Worm (Caenorhabditis elegans) whole organism, L1 larva: ENCODE measurements around the gene rme-1.
A peak's percentile ranks its signal among the peaks of the same experiment; 100 is the strongest.

Experiments used
- C04F5.9 ChIP-seq: sonication (generic microtip); optimal IDR thresholded peaks from 2 replicates; lab custom pipeline; 2016; ENCODE audit warnings: missing genetic modification characterization, missing compliant biosample characterization
- C16A3.4 ChIP-seq: fragments of 150-350 bp; optimal IDR thresholded peaks from 2 replicates; lab custom pipeline; 2014; ENCODE audit warnings: missing biosample characterization, missing genetic modification characterization
- aha-1 ChIP-seq: fragments of 150-350 bp; optimal IDR thresholded peaks from 2 replicates; lab custom pipeline; 2014; ENCODE audit warnings: missing biosample characterization, missing genetic modification characterization
- alr-1 ChIP-seq: fragments of 200-800 bp; sonication (Bioruptor generic); optimal IDR thresholded peaks from 2 replicates; lab custom pipeline; 2018; ENCODE audit warnings: borderline replicate concordance, mild to moderate bottlenecking, missing genetic modification characterization, missing compliant biosample characterization
- blmp-1 ChIP-seq: fragments of 150-350 bp; optimal IDR thresholded peaks from 2 replicates; lab custom pipeline; 2014; ENCODE audit warnings: missing biosample characterization, missing genetic modification characterization
- ceh-88 ChIP-seq: fragments of 200-800 bp; sonication (Bioruptor generic); IDR thresholded peaks from 2 replicates; pipeline ENCODE4 v1.3.6; 2022; ENCODE audit warnings: missing genetic modification characterization, missing compliant biosample characterization
- ceh-90 ChIP-seq: sonication (generic microtip); optimal IDR thresholded peaks from 2 replicates; lab custom pipeline; 2016; ENCODE audit warnings: missing genetic modification characterization, missing compliant biosample characterization
- dpl-1 ChIP-seq, 3 experiments: fragments of 150-350 bp in 2 of 3; sonication (generic microtip) in 1 of 3; optimal IDR thresholded peaks; 2 replicates each; lab custom pipeline; 2014 to 2017; ENCODE audit warnings: missing biosample characterization in 3 of 3, missing genetic modification characterization in 3 of 3, missing genetic modification reagents in 3 of 3
- dsc-1 ChIP-seq: sonication (generic microtip); optimal IDR thresholded peaks from 2 replicates; lab custom pipeline; 2016; ENCODE audit warnings: mild to moderate bottlenecking, missing genetic modification characterization, missing compliant biosample characterization
- efl-1 ChIP-seq, 4 experiments: fragments of 150-350 bp; optimal IDR thresholded peaks in 3 of 4; peaks in 1 of 4; 1 replicate in 1 of 4; 2 replicates in 3 of 4; lab custom pipeline; 2014; ENCODE audit warnings: missing biosample characterization in 2 of 4, missing genetic modification characterization in 2 of 4, missing genetic modification reagents in 2 of 4
- elt-2 ChIP-seq: sonication (generic microtip); optimal IDR thresholded peaks from 2 replicates; lab custom pipeline; 2016; ENCODE audit warnings: missing genetic modification characterization, mild to moderate bottlenecking, inconsistent platforms, missing compliant biosample characterization, missing genetic modification reagents
- elt-3 ChIP-seq, 6 experiments: fragments of 150-350 bp in 1 of 6; sonication (generic microtip); optimal IDR thresholded peaks; 2 replicates each; lab custom pipeline; 2017 to 2018; ENCODE audit warnings: missing biosample characterization in 6 of 6, missing genetic modification characterization in 6 of 6, inconsistent platforms in 1 of 6
- fkh-4 ChIP-seq: sonication (generic microtip); optimal IDR thresholded peaks from 2 replicates; lab custom pipeline; 2016; ENCODE audit warnings: missing compliant biosample characterization, missing genetic modification characterization, borderline replicate concordance
- grh-1 ChIP-seq: fragments of 200-800 bp; sonication (Bioruptor generic); IDR thresholded peaks from 2 replicates; pipeline ENCODE4 v1.3.6; 2022; ENCODE audit warnings: missing genetic modification reagents, missing genetic modification characterization, missing compliant biosample characterization
- hlh-17 ChIP-seq: fragments of 200-800 bp; sonication (Bioruptor generic); optimal IDR thresholded peaks from 2 replicates; lab custom pipeline; 2018; ENCODE audit warnings: missing genetic modification characterization, mild to moderate bottlenecking, missing compliant biosample characterization, moderate library complexity, borderline replicate concordance
- hlh-4 ChIP-seq: sonication (generic microtip); optimal IDR thresholded peaks from 2 replicates; lab custom pipeline; 2016; ENCODE audit warnings: mild to moderate bottlenecking, missing genetic modification characterization, missing compliant biosample characterization
- hpl-2 ChIP-seq: fragments of 150-350 bp; optimal IDR thresholded peaks from 2 replicates; lab custom pipeline; 2014; ENCODE audit warnings: missing biosample characterization, missing genetic modification reagents, missing genetic modification characterization
- isw-1 ChIP-seq: fragments of 200-800 bp; sonication (Bioruptor generic); IDR thresholded peaks from 2 replicates; pipeline ENCODE4 v1.3.6; 2022; ENCODE audit warnings: missing genetic modification characterization, missing compliant biosample characterization
- jun-1 ChIP-seq: fragments of 150-350 bp; optimal IDR thresholded peaks from 2 replicates; lab custom pipeline; 2014; ENCODE audit warnings: missing biosample characterization, missing genetic modification reagents, missing genetic modification characterization
- lin-14 ChIP-seq: fragments of 200-800 bp; sonication (Bioruptor generic); optimal IDR thresholded peaks from 2 replicates; lab custom pipeline; 2018; ENCODE audit warnings: mild to moderate bottlenecking, missing genetic modification characterization, moderate library complexity, missing compliant biosample characterization
- lin-39 ChIP-seq: fragments of 150-350 bp; optimal IDR thresholded peaks from 2 replicates; lab custom pipeline; 2014; ENCODE audit warnings: missing biosample characterization, missing genetic modification reagents, missing genetic modification characterization
- lir-3 ChIP-seq: sonication (generic microtip); optimal IDR thresholded peaks from 2 replicates; lab custom pipeline; 2016; ENCODE audit warnings: mild to moderate bottlenecking, missing genetic modification characterization, moderate library complexity, missing compliant biosample characterization; ENCODE audit not compliant: poor library complexity
- mdl-1 ChIP-seq, 2 experiments: fragments of 150-350 bp; optimal IDR thresholded peaks; 2 replicates each; lab custom pipeline; 2014 to 2017; ENCODE audit warnings: missing biosample characterization in 2 of 2, missing genetic modification characterization in 2 of 2, inconsistent platforms in 1 of 2
- nhr-11 ChIP-seq: fragments of 150-350 bp; optimal IDR thresholded peaks from 2 replicates; lab custom pipeline; 2014; ENCODE audit warnings: missing biosample characterization, missing genetic modification characterization
- nhr-237 ChIP-seq: fragments of 150-350 bp; optimal IDR thresholded peaks from 2 replicates; lab custom pipeline; 2014; ENCODE audit warnings: missing biosample characterization, missing genetic modification characterization
- nhr-47 ChIP-seq: sonication (generic microtip); optimal IDR thresholded peaks from 2 replicates; lab custom pipeline; 2016; ENCODE audit warnings: mild to moderate bottlenecking, missing genetic modification characterization, moderate library complexity, missing compliant biosample characterization
- nhr-71 ChIP-seq: sonication (generic microtip); optimal IDR thresholded peaks from 2 replicates; lab custom pipeline; 2016; ENCODE audit warnings: mild to moderate bottlenecking, missing genetic modification characterization, moderate library complexity, missing compliant biosample characterization
- nhr-84 ChIP-seq: sonication (generic microtip); optimal IDR thresholded peaks from 2 replicates; lab custom pipeline; 2017; ENCODE audit warnings: missing biosample characterization, missing genetic modification characterization
- nhr-85 ChIP-seq: sonication (generic microtip); peaks from one replicate; lab custom pipeline; 2016; ENCODE audit warnings: missing genetic modification characterization, inconsistent platforms, missing compliant biosample characterization
- pax-3 ChIP-seq: fragments of 200-800 bp; sonication (Bioruptor generic); optimal IDR thresholded peaks from 2 replicates; lab custom pipeline; 2018; ENCODE audit warnings: mild to moderate bottlenecking, missing genetic modification characterization, moderate library complexity, missing compliant biosample characterization
- pqm-1 ChIP-seq: sonication (generic microtip); optimal IDR thresholded peaks from 3 replicates; lab custom pipeline; 2017; ENCODE audit warnings: missing biosample characterization, missing genetic modification characterization
- rnt-1 ChIP-seq: sonication (generic microtip); optimal IDR thresholded peaks from 2 replicates; lab custom pipeline; 2016; ENCODE audit warnings: mild to moderate bottlenecking, missing genetic modification characterization, moderate library complexity, missing compliant biosample characterization
- skn-1 ChIP-seq: fragments of 150-350 bp; optimal IDR thresholded peaks from 2 replicates; lab custom pipeline; 2014; ENCODE audit warnings: missing biosample characterization, missing genetic modification characterization
- snu-23 ChIP-seq: sonication (generic microtip); optimal IDR thresholded peaks from 2 replicates; lab custom pipeline; 2016; ENCODE audit warnings: missing genetic modification characterization, missing compliant biosample characterization
- sptf-1 ChIP-seq: fragments of 150-350 bp; optimal IDR thresholded peaks from 2 replicates; lab custom pipeline; 2014; ENCODE audit warnings: missing biosample characterization, missing genetic modification characterization
- swsn-7 ChIP-seq: sonication (generic microtip); optimal IDR thresholded peaks from 2 replicates; lab custom pipeline; 2016; ENCODE audit warnings: missing genetic modification characterization, missing compliant biosample characterization
- unc-30 ChIP-seq: sonication (generic microtip); optimal IDR thresholded peaks from 2 replicates; lab custom pipeline; 2017; ENCODE audit warnings: missing biosample characterization, missing genetic modification characterization
- zip-4 ChIP-seq: fragments of 200-800 bp; sonication (Bioruptor generic); optimal IDR thresholded peaks from 2 replicates; lab custom pipeline; 2018; ENCODE audit warnings: mild to moderate bottlenecking, missing genetic modification characterization, moderate library complexity, missing compliant biosample characterization
- ztf-4 ChIP-seq: fragments of 150-350 bp; optimal IDR thresholded peaks from 2 replicates; lab custom pipeline; 2014; ENCODE audit warnings: missing biosample characterization, missing genetic modification characterization

Gene rme-1

ce11 chrV:6206498-6206897 lies 2.2 kb upstream of the rme-1 start, which contains the start of gene W06H8.2:
Gene W06H8.2, plus strand, starts transcription at chrV:6206755.
- TF ChIP-seq skn-1 (peak; percentile 95), nhr-85 (peak; percentile 54), pqm-1 (no peak), lin-14 (GFP tag; lab: Kevin White, UChicago) (peak; percentile 24)

ce11 chrV:6209930-6210647 lies 1.4 kb downstream of the rme-1 start:
- TF ChIP-seq isw-1 (GFP tag; lab: Robert Waterston, UW) (no peak), jun-1 (tag; lab: Kevin White, UChicago) (peak; percentile 32), elt-2 (tag; lab: Kevin White, UChicago) (peak; percentile 23), unc-30 (tag; lab: Kevin White, UChicago) (no peak)

- no peak for TF ChIP-seq aha-1
- TF ChIP-seq efl-1 (optimal IDR thresholded peaks at IDR 0.05; lab: Kevin White, UChicago), result no peak
- peak in 1 of 2 experiments; percentile 89 for TF ChIP-seq efl-1 (GFP tag; optimal IDR thresholded peaks at IDR 0.05 in 1 of 2; lab: Kevin White, UChicago)
- TF ChIP-seq elt-3 (tag; optimal IDR thresholded peaks at IDR 0.05; lab: Kevin White, UChicago), result no peak
- TF ChIP-seq C16A3.4 (tag; lab: Kevin White, UChicago), result no peak
- peak; percentile 22 for TF ChIP-seq elt-2 (tag; lab: Kevin White, UChicago)
- no peak for TF ChIP-seq snu-23 (GFP tag; lab: Kevin White, UChicago)
- TF ChIP-seq hpl-2 (GFP tag; lab: Kevin White, UChicago), result no peak
- peak; percentile 13 for TF ChIP-seq lin-14 (GFP tag; lab: Kevin White, UChicago)
- TF ChIP-seq ztf-4 (tag; lab: Kevin White, UChicago), result no peak
Measured at ce11 chrV:6211509-6211908, 2.8 kb downstream of the rme-1 start.

ce11 chrV:6212566-6212965 lies 3.9 kb downstream of the rme-1 start:
- TF ChIP-seq hlh-17 (GFP tag; lab: Kevin White, UChicago), result no peak
- no peak for TF ChIP-seq lir-3 (tag; lab: Kevin White, UChicago)
- TF ChIP-seq grh-1 (GFP tag; lab: Robert Waterston, UW), result no peak
- TF ChIP-seq lin-14 (GFP tag; lab: Kevin White, UChicago), result peak; percentile 47
- TF ChIP-seq sptf-1, result no peak
- TF ChIP-seq mdl-1 (tag; optimal IDR thresholded peaks at IDR 0.05; lab: Kevin White, UChicago), result no peak
- no peak for TF ChIP-seq snu-23 (GFP tag; lab: Kevin White, UChicago)
- no peak for TF ChIP-seq dsc-1 (tag; lab: Kevin White, UChicago)
- TF ChIP-seq fkh-4 (tag; lab: Kevin White, UChicago), result no peak

ce11 chrV:6213216-6213735 lies 4.6 kb downstream of the rme-1 start:
- TF ChIP-seq efl-1 (optimal IDR thresholded peaks at IDR 0.05; lab: Kevin White, UChicago), result no peak
- TF ChIP-seq efl-1 (GFP tag; optimal IDR thresholded peaks at IDR 0.05 in 1 of 2; lab: Kevin White, UChicago), result peak in 1 of 2 experiments; percentile 12
- no peak for TF ChIP-seq ceh-88 (GFP tag; lab: Robert Waterston, UW)
- TF ChIP-seq blmp-1 (tag; lab: Kevin White, UChicago), result peak; percentile 42
- TF ChIP-seq nhr-85, result peak; percentile 56
- TF ChIP-seq nhr-84, result no peak

- TF ChIP-seq skn-1, result peak; percentile 86
- TF ChIP-seq ceh-90 (tag; lab: Kevin White, UChicago), result no peak
- TF ChIP-seq jun-1 (tag; lab: Kevin White, UChicago), result peak; percentile 94
- TF ChIP-seq pax-3 (tag; lab: Kevin White, UChicago), result no peak
- no peak for TF ChIP-seq lin-39 (tag; lab: Kevin White, UChicago)
- peak; percentile 43 for TF ChIP-seq nhr-47 (tag; lab: Kevin White, UChicago)
- TF ChIP-seq hlh-4 (tag; lab: Kevin White, UChicago), result no peak
- TF ChIP-seq nhr-71 (tag; lab: Kevin White, UChicago), result peak; percentile 67
- TF ChIP-seq alr-1 (tag; lab: Kevin White, UChicago), result no peak
- peak; percentile 29 for TF ChIP-seq nhr-11 (tag; lab: Kevin White, UChicago)
- TF ChIP-seq swsn-7 (tag; lab: Kevin White, UChicago), result peak; percentile 35
- TF ChIP-seq C16A3.4 (tag; lab: Kevin White, UChicago), result peak; percentile 14
- TF ChIP-seq grh-1 (GFP tag; lab: Robert Waterston, UW), result no peak
- no peak for TF ChIP-seq C04F5.9 (tag; lab: Kevin White, UChicago)
- TF ChIP-seq zip-4 (GFP tag; lab: Kevin White, UChicago), result peak; percentile 62
- TF ChIP-seq snu-23 (GFP tag; lab: Kevin White, UChicago), result peak; percentile 34
- TF ChIP-seq dpl-1 (GFP tag; optimal IDR thresholded peaks at IDR 0.05; lab: Kevin White, UChicago), result peak in 2 of 3 experiments; percentile 12 to 20
- peak; percentile 36 for TF ChIP-seq rnt-1 (tag; lab: Kevin White, UChicago)
- no peak for TF ChIP-seq aha-1
- peak; percentile 9 for TF ChIP-seq nhr-237 (tag; lab: Kevin White, UChicago)
Measured at ce11 chrV:6213845-6214244, 5.2 kb downstream of the rme-1 start.
